Fruit fly (Drosophila melanogaster) whole organism, pupa: Measurements from ENCODE around the gene CG32137.

ENCODE experiments used
- CG13204 ChIP-seq: fragments of 200-800 bp; sonication (Bioruptor generic); optimal IDR thresholded peaks from 2 replicates; lab custom pipeline; 2018; ENCODE audit warnings: missing biosample characterization, mild to moderate bottlenecking, missing genetic modification characterization, moderate library complexity
- D1 ChIP-seq: fragments of 200-800 bp; sonication (Bioruptor generic); optimal IDR thresholded peaks from 2 replicates; lab custom pipeline; 2018; ENCODE audit warnings: missing biosample characterization, mild to moderate bottlenecking, missing genetic modification characterization, moderate library complexity
- Ets98B ChIP-seq: fragments of 200-800 bp; sonication (Bioruptor generic); IDR thresholded peaks from 2 replicates; pipeline ENCODE4 v1.3.6; 2022; ENCODE audit warnings: missing biosample characterization, missing genetic modification characterization
- Pif1B ChIP-seq: fragments of 200-800 bp; sonication (Bioruptor generic); optimal IDR thresholded peaks from 3 replicates; lab custom pipeline; 2016; ENCODE audit warnings: missing biosample characterization, missing genetic modification characterization
- Snoo ChIP-seq: fragments of 200-800 bp; sonication (Bioruptor generic); optimal IDR thresholded peaks from 3 replicates; lab custom pipeline; 2017; ENCODE audit warnings: missing biosample characterization, mild to moderate bottlenecking, missing genetic modification characterization, inconsistent platforms
- fd96Ca ChIP-seq: fragments of 200-800 bp; sonication (Bioruptor generic); IDR thresholded peaks from 3 replicates; pipeline ENCODE4 v1.3.6; 2022; ENCODE audit warnings: missing biosample characterization, missing genetic modification characterization

DNA sequence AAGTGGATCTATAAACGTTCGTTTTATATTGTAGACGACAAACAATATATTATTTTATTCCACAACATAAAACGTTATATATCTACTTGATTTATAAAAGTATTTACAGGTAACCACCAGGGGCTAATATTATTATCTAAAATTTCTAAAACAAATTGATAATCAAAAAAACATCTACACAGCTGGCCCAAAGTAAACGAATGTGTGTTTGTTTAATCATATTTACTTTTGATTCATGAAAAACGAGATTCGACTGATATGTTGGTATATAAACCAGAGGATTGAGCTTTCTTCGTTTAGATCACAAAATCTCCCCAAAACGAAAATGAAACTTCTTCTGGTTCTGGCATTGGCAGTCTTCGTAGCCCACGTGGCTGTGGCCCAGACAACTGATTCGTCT, 47.3 kb downstream of the CG32137 start, which contains the start of gene CG17362:
- TF ChIP-seq Ets98B (GFP tag; lab: Robert Waterston, UW), result no peak
- no peak for TF ChIP-seq D1 (tag; lab: Kevin White, UChicago)
- TF ChIP-seq Snoo (tag; lab: Kevin White, UChicago), result no peak
- no peak for TF ChIP-seq fd96Ca (GFP tag; lab: Robert Waterston, UW)
- TF ChIP-seq CG13204, result no peak
- TF ChIP-seq Pif1B (GFP tag; lab: Kevin White, UChicago), result no peak
